Worm (Caenorhabditis elegans): ENCODE data around the gene twk-48.

ce11 chrIII:9878828-9879227 is 18.3 kb downstream of the twk-48 start, which contains the start of gene ZK757.2:
- TF ChIP-seq ceh-82 (tag; optimal IDR thresholded peaks at IDR 0.05) = no peak
- no peak for TF ChIP-seq egl-27 (tag; optimal IDR thresholded peaks at IDR 0.05)
- no peak for TF ChIP-seq nhr-11 (tag; optimal IDR thresholded peaks at IDR 0.05)
- TF ChIP-seq unc-130 (GFP tag; optimal IDR thresholded peaks at IDR 0.05) = no peak
- TF ChIP-seq dve-1 (tag; optimal IDR thresholded peaks at IDR 0.05; ENCODE audit: insufficient read depth) = no peak
- TF ChIP-seq fos-1 (tag; optimal IDR thresholded peaks at IDR 0.05) = no peak
- TF ChIP-seq gei-8 (GFP tag; optimal IDR thresholded peaks at IDR 0.05) = no peak
- no peak for TF ChIP-seq dmd-9 (GFP tag; IDR thresholded peaks at IDR 0.05)

Data from whole organism, L4 larva.